Fruit fly (Drosophila melanogaster) Kc167 (cell line): ENCODE data around the gene mRpS35.

Source experiments
- Myc ChIP-seq: fragments of >200 bp; optimal IDR thresholded peaks from 2 replicates; lab custom pipeline; 2017; ENCODE audit warnings: missing external identifiers
- Sin3A ChIP-seq: fragments of >200 bp; optimal IDR thresholded peaks from 2 replicates; lab custom pipeline; 2018; ENCODE audit warnings: missing external identifiers
- h ChIP-seq: fragments of >200 bp; optimal IDR thresholded peaks from 3 replicates; lab custom pipeline; 2018; ENCODE audit warnings: missing external identifiers
- psq ChIP-seq: fragments of >200 bp; optimal IDR thresholded peaks from 2 replicates; lab custom pipeline; 2017; ENCODE audit warnings: missing external identifiers

DNA sequence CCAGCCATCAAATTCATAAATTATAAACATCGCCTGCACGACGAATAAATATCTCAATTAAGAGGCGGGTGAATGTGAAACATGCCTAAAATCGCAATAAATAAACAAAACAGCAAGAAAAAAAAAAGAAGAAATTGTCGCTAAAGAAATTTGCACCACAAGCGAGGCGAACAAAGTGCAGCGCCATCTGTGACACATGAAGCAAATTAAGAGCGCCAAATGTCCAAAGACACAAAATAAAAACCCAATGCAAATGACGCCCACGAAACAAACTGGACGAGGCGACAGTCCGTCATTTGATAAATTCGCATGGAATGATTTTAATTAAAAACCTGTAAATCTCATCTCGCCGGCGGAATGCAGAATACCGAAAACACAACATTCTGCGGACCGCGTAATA lies 36.9 kb upstream of the mRpS35 start:
- TF ChIP-seq psq, result no peak
- no peak for TF ChIP-seq Myc (lab: Kevin White, UChicago)
- no peak for TF ChIP-seq Sin3A (lab: Kevin White, UChicago)
- TF ChIP-seq h, result no peak
